Fruit fly (Drosophila melanogaster) whole organism, pupa: ENCODE results near the gene Coq7.

ENCODE experiments used
- CG13204 ChIP-seq: fragments of 200-800 bp; sonication (Bioruptor generic); optimal IDR thresholded peaks from 2 replicates; lab custom pipeline; 2018; ENCODE audit warnings: missing biosample characterization, mild to moderate bottlenecking, missing genetic modification characterization, moderate library complexity
- CG15710 ChIP-seq: fragments of 200-800 bp; sonication (Bioruptor generic); optimal IDR thresholded peaks from 2 replicates; lab custom pipeline; 2018; ENCODE audit warnings: missing biosample characterization, mild to moderate bottlenecking, missing genetic modification characterization, moderate library complexity
- CG4496 ChIP-seq: fragments of 200-800 bp; sonication (Bioruptor generic); IDR thresholded peaks from 3 replicates; pipeline ENCODE4 v1.3.6; 2022; ENCODE audit warnings: missing biosample characterization, missing genetic modification characterization
- D1 ChIP-seq: fragments of 200-800 bp; sonication (Bioruptor generic); optimal IDR thresholded peaks from 2 replicates; lab custom pipeline; 2018; ENCODE audit warnings: missing biosample characterization, mild to moderate bottlenecking, missing genetic modification characterization, moderate library complexity
- EcR ChIP-seq: fragments of 200-800 bp; sonication (Bioruptor generic); optimal IDR thresholded peaks from 3 replicates; lab custom pipeline; 2019; ENCODE audit warnings: missing biosample characterization, missing genetic modification characterization, mild to moderate bottlenecking, moderate library complexity, missing genetic modification reagents

- TF ChIP-seq EcR (GFP tag; lab: Kevin White, UChicago) (peak; percentile 8), CG4496 (GFP tag; lab: Robert Waterston, UW) (no peak), D1 (tag; lab: Kevin White, UChicago) (no peak), CG13204 (GFP tag; lab: Kevin White, UChicago) (no peak), CG15710 (tag; lab: Kevin White, UChicago) (no peak)
These were observed 5.9 kb downstream of the Coq7 start for dm6 chrX:6776934-6777333.
